Fruit fly (Drosophila melanogaster) whole organism, embryonic: ENCODE measurements around the gene CG9682.

Experiments used
- CG10209 ChIP-seq: fragments of 200-800 bp; sonication (Bioruptor generic); optimal IDR thresholded peaks from 3 replicates; lab custom pipeline; 2017; ENCODE audit warnings: missing biosample characterization, mild to moderate bottlenecking, missing genetic modification characterization, missing genetic modification reagents
- CG10654 ChIP-seq: fragments of 200-800 bp; sonication (Bioruptor generic); optimal IDR thresholded peaks from 2 replicates; lab custom pipeline; 2016; ENCODE audit warnings: missing biosample characterization, missing genetic modification characterization
- CG13424 ChIP-seq: fragments of 200-800 bp; sonication (Bioruptor generic); optimal IDR thresholded peaks from 2 replicates; lab custom pipeline; 2019; ENCODE audit warnings: missing biosample characterization, mild to moderate bottlenecking, missing genetic modification characterization, moderate library complexity
- CG13775 ChIP-seq: fragments of 200-800 bp; sonication (Bioruptor generic); optimal IDR thresholded peaks from 3 replicates; lab custom pipeline; 2017; ENCODE audit warnings: missing biosample characterization, mild to moderate bottlenecking, missing genetic modification characterization
- CG14441 ChIP-seq: fragments of 200-800 bp; sonication (Bioruptor generic); IDR thresholded peaks from 2 replicates; pipeline ENCODE4 v1.3.6; 2022; ENCODE audit warnings: missing biosample characterization, missing genetic modification characterization
- CG17328 ChIP-seq: fragments of 200-800 bp; sonication (Bioruptor generic); IDR thresholded peaks from 2 replicates; pipeline ENCODE4 v1.3.6; 2022; ENCODE audit warnings: missing biosample characterization, missing genetic modification characterization
- CG1792 ChIP-seq: fragments of 200-800 bp; sonication (Bioruptor generic); optimal IDR thresholded peaks from 2 replicates; lab custom pipeline; 2016; ENCODE audit warnings: missing biosample characterization, missing genetic modification characterization
- CG18764 ChIP-seq: fragments of 200-800 bp; sonication (Bioruptor generic); optimal IDR thresholded peaks from 3 replicates; lab custom pipeline; 2016; ENCODE audit warnings: missing biosample characterization, missing genetic modification characterization
- CG30431 ChIP-seq: fragments of 200-800 bp; sonication (Bioruptor generic); optimal IDR thresholded peaks from 2 replicates; lab custom pipeline; 2017; ENCODE audit warnings: missing biosample characterization, missing genetic modification characterization
- CG3281 ChIP-seq: fragments of 200-800 bp; sonication (Bioruptor generic); optimal IDR thresholded peaks from 3 replicates; lab custom pipeline; 2017; ENCODE audit warnings: missing biosample characterization, mild to moderate bottlenecking, missing genetic modification characterization
- CG34376 ChIP-seq: fragments of 200-800 bp; sonication (Bioruptor generic); optimal IDR thresholded peaks from 2 replicates; lab custom pipeline; 2018; ENCODE audit warnings: missing biosample characterization, mild to moderate bottlenecking, missing genetic modification characterization
- CG4360 ChIP-seq: fragments of 200-800 bp; sonication (Bioruptor generic); IDR thresholded peaks from 2 replicates; pipeline ENCODE4 v1.3.6; 2022; ENCODE audit warnings: missing biosample characterization, missing genetic modification characterization
- CG4404 ChIP-seq: fragments of 200-800 bp; sonication (Bioruptor generic); IDR thresholded peaks from 2 replicates; pipeline ENCODE4 v1.3.6; 2022; ENCODE audit warnings: missing biosample characterization, missing genetic modification characterization
- CG7839 ChIP-seq: fragments of 200-800 bp; sonication (Bioruptor generic); optimal IDR thresholded peaks from 3 replicates; lab custom pipeline; 2018; ENCODE audit warnings: missing biosample characterization, mild to moderate bottlenecking, missing genetic modification characterization, moderate library complexity
- CG8089 ChIP-seq: fragments of 200-800 bp; sonication (Bioruptor generic); optimal IDR thresholded peaks from 3 replicates; lab custom pipeline; 2016; ENCODE audit warnings: missing biosample characterization, missing genetic modification characterization
- CG8478 ChIP-seq: fragments of >200 bp; optimal IDR thresholded peaks from 2 replicates; lab custom pipeline; 2018
- CG9727 ChIP-seq: fragments of 200-800 bp; sonication (Bioruptor generic); optimal IDR thresholded peaks from 3 replicates; lab custom pipeline; 2017; ENCODE audit warnings: missing biosample characterization, mild to moderate bottlenecking, missing genetic modification characterization
- CG9797 ChIP-seq: fragments of 200-800 bp; sonication (Bioruptor generic); optimal IDR thresholded peaks from 3 replicates; lab custom pipeline; 2018; ENCODE audit warnings: missing biosample characterization, mild to moderate bottlenecking, missing genetic modification characterization
- CG9817 ChIP-seq: fragments of 200-800 bp; sonication (Bioruptor generic); optimal IDR thresholded peaks from 2 replicates; lab custom pipeline; 2018; ENCODE audit warnings: missing biosample characterization, mild to moderate bottlenecking, missing genetic modification characterization, moderate library complexity
- Eip74EF ChIP-seq, 2 experiments: fragments of 200-800 bp in 1 of 2; fragments of >200 bp in 1 of 2; sonication (Bioruptor generic) in 1 of 2; optimal IDR thresholded peaks; 2 replicates each; lab custom pipeline; 2017 to 2019; ENCODE audit warnings: missing biosample characterization in 2 of 2, missing genetic modification characterization in 2 of 2, mild to moderate bottlenecking in 1 of 2, moderate library complexity in 1 of 2
- HLH3B ChIP-seq: fragments of 200-800 bp; sonication (Bioruptor generic); IDR thresholded peaks from 2 replicates; pipeline ENCODE4 v1.3.6; 2022; ENCODE audit warnings: missing biosample characterization, missing genetic modification characterization
- HLH4C ChIP-seq: fragments of 200-800 bp; sonication (Bioruptor generic); IDR thresholded peaks from 3 replicates; pipeline ENCODE4 v1.3.6; 2022; ENCODE audit warnings: missing biosample characterization, missing genetic modification characterization; ENCODE audit not compliant: partially characterized antibody
- Hr51 ChIP-seq, 2 experiments: fragments of 200-800 bp; sonication (Bioruptor generic); optimal IDR thresholded peaks; 2 replicates in 1 of 2; 3 replicates in 1 of 2; lab custom pipeline; 2016 to 2018; ENCODE audit warnings: missing biosample characterization in 2 of 2, missing genetic modification characterization in 2 of 2, mild to moderate bottlenecking in 1 of 2, moderate library complexity in 1 of 2
- PHDP ChIP-seq: fragments of 200-800 bp; sonication (Bioruptor generic); optimal IDR thresholded peaks from 3 replicates; lab custom pipeline; 2018; ENCODE audit warnings: missing biosample characterization, mild to moderate bottlenecking, missing genetic modification characterization, moderate library complexity
- Poxn ChIP-seq: fragments of 200-800 bp; sonication (Bioruptor generic); IDR thresholded peaks from 2 replicates; pipeline ENCODE4 v1.3.6; 2022; ENCODE audit warnings: missing biosample characterization, missing genetic modification characterization
- Sox100B ChIP-seq: fragments of 200-800 bp; sonication (Bioruptor generic); optimal IDR thresholded peaks from 3 replicates; lab custom pipeline; 2018; ENCODE audit warnings: missing biosample characterization, mild to moderate bottlenecking, missing genetic modification characterization
- aop ChIP-seq: fragments of 200-800 bp; sonication (Bioruptor generic); IDR thresholded peaks from 2 replicates; pipeline ENCODE4 v1.3.6; 2022; ENCODE audit warnings: missing biosample characterization, missing genetic modification characterization
- ap ChIP-seq: fragments of 200-800 bp; sonication (Bioruptor generic); IDR thresholded peaks from 2 replicates; pipeline ENCODE4 v1.3.6; 2022; ENCODE audit warnings: missing biosample characterization, missing genetic modification characterization
- ara ChIP-seq: fragments of 200-800 bp; sonication (Bioruptor generic); IDR thresholded peaks from 2 replicates; pipeline ENCODE4 v1.3.6; 2022; ENCODE audit warnings: missing biosample characterization, missing genetic modification characterization
- ash1 ChIP-seq: fragments of 200-800 bp; sonication (Bioruptor generic); optimal IDR thresholded peaks from 2 replicates; lab custom pipeline; 2018; ENCODE audit warnings: missing biosample characterization, mild to moderate bottlenecking, missing genetic modification characterization
- caup ChIP-seq: fragments of 200-800 bp; sonication (Bioruptor generic); optimal IDR thresholded peaks from 3 replicates; lab custom pipeline; 2017; ENCODE audit warnings: missing biosample characterization, mild to moderate bottlenecking, missing genetic modification characterization, moderate library complexity; ENCODE audit not compliant: severe bottlenecking
- disco-r ChIP-seq: fragments of 200-800 bp; sonication (Bioruptor generic); optimal IDR thresholded peaks from 2 replicates; lab custom pipeline; 2016; ENCODE audit warnings: missing biosample characterization, missing genetic modification characterization
- gsb ChIP-seq: fragments of 200-800 bp; sonication (Bioruptor generic); IDR thresholded peaks from 2 replicates; pipeline ENCODE4 v1.3.6; 2022; ENCODE audit warnings: missing biosample characterization, missing genetic modification characterization
- ham ChIP-seq: fragments of 200-800 bp; sonication (Bioruptor generic); IDR thresholded peaks from 2 replicates; pipeline ENCODE4 v1.3.6; 2022; ENCODE audit warnings: missing biosample characterization, missing genetic modification characterization
- hb ChIP-seq: fragments of 200-800 bp; sonication (Bioruptor generic); IDR thresholded peaks from 3 replicates; pipeline ENCODE4 v1.3.6; 2022; ENCODE audit warnings: missing biosample characterization, missing genetic modification characterization; ENCODE audit not compliant: partially characterized antibody
- hbn ChIP-seq: fragments of 200-800 bp; sonication (Bioruptor generic); IDR thresholded peaks from 2 replicates; pipeline ENCODE4 v1.3.6; 2022; ENCODE audit warnings: missing biosample characterization, missing genetic modification characterization; ENCODE audit not compliant: partially characterized antibody
- lab ChIP-seq: fragments of 200-800 bp; sonication (Bioruptor generic); optimal IDR thresholded peaks from 3 replicates; lab custom pipeline; 2017; ENCODE audit warnings: missing biosample characterization, missing genetic modification characterization, mild to moderate bottlenecking, moderate library complexity, missing genetic modification reagents
- lov ChIP-seq, 2 experiments: fragments of 200-800 bp in 1 of 2; fragments of >200 bp in 1 of 2; sonication (Bioruptor generic) in 1 of 2; IDR thresholded peaks in 1 of 2; optimal IDR thresholded peaks in 1 of 2; 2 replicates in 1 of 2; 3 replicates in 1 of 2; pipeline versions ENCODE4 v1.3.6 to Lab custom; 2017 to 2022; ENCODE audit warnings: missing biosample characterization in 1 of 2, missing genetic modification characterization in 1 of 2
- sisA ChIP-seq: fragments of 200-800 bp; sonication (Bioruptor generic); IDR thresholded peaks from 2 replicates; pipeline ENCODE4 v1.3.6; 2022; ENCODE audit warnings: missing biosample characterization, missing genetic modification characterization
- stwl ChIP-seq: fragments of 200-800 bp; sonication (Bioruptor generic); optimal IDR thresholded peaks from 3 replicates; lab custom pipeline; 2018; ENCODE audit warnings: missing biosample characterization, mild to moderate bottlenecking, missing genetic modification characterization, moderate library complexity
- tna ChIP-seq: fragments of 200-800 bp; sonication (Bioruptor generic); IDR thresholded peaks from 2 replicates; pipeline ENCODE4 v1.3.6; 2022; ENCODE audit warnings: missing biosample characterization, missing genetic modification characterization; ENCODE audit not compliant: partially characterized antibody
- vfl ChIP-seq: fragments of 200-800 bp; sonication (Bioruptor generic); optimal IDR thresholded peaks from 2 replicates; lab custom pipeline; 2016; ENCODE audit warnings: missing biosample characterization, missing genetic modification characterization

Gene CG9682

DNA sequence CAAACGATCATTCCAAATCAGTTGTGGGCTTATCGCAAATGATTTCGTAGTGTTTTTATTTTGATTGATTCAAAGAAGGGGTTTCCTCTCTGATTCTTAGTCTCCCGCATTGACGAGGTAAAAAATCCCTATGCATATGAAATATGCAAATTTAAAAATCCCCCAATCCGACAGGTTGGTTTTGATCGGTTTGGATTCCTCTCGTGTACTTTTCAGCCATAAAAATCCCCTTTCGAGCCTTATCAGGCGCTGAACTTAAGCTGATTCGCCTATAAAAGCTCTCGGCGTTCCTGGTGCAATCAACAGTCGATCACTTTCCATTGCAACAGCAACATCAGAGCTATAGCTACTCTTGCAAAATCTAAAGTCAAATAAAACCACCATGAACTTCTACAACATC lies 38.9 kb upstream of the CG9682 start, which contains the start of gene CecA2:
Gene CecA2 (plus strand): TSS at position 301 of the 400 bp plus-strand sequence.
- no peak for TF ChIP-seq sisA
- TF ChIP-seq CG8478 (lab: Kevin White, UChicago), result no peak
- TF ChIP-seq lov (optimal IDR thresholded peaks at IDR 0.05; lab: Kevin White, UChicago), result no peak
- TF ChIP-seq lov (GFP tag; IDR thresholded peaks at IDR 0.05; lab: Robert Waterston, UW), result 0 out of 3 replicates have a peak, but pooled peaks have one; percentile 10

DNA sequence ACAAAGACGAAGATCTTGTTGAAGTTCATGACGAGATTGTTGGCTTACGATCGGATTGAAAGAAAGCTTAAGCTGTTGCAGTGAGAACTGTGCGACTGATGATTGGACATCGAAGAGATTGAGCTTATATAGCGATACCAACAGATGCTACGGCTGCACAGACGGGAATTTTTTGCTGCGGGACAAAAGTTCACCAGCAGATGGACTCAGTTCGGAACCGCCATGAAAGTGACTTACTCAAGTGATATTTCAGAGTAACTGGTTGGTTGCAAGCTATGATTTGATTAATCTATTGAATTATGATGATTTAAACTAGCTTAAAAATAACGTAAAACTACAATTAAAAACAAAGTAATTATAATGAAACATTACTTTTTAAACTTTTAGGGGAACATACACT lies 37.0 kb upstream of the CG9682 start, which contains the start of gene CecB:
Gene CecB (minus strand): TSS at position 101 of the 400 bp plus-strand sequence.
- TF ChIP-seq caup (GFP tag; lab: Kevin White, UChicago) (no peak), HLH3B (no peak), ash1 (GFP tag; lab: Kevin White, UChicago) (no peak), gsb (GFP tag; lab: Robert Waterston, UW) (no peak), hbn (GFP tag; lab: Robert Waterston, UW) (no peak), CG7839 (no peak), aop (GFP tag; lab: Robert Waterston, UW) (no peak)

DNA sequence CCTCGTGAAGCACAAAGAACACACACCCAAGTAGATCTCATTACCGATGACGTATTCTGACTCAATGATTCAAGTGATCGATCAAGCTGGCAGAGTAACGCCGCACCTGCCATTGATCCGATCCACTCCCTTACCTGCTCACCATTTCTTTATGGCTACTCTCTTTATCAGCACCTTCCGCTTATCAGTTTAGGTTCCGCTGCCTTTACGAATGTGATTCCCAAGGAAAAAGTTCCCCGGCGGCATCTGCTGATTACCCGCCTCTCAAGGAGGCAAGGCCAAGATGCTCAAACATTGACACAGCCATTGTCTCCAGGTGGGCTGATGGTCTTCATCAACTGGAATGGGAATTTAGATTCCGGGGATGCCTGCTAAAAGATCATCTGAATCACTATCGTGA lies 35.7 kb upstream of the CG9682 start:
- no peak for TF ChIP-seq CG9817 (tag; lab: Kevin White, UChicago)
- 0 out of 3 replicates have a peak, but pooled peaks have one; percentile 9 for TF ChIP-seq hb (GFP tag; lab: Robert Waterston, UW)
- peak; percentile 29 for TF ChIP-seq lab

DNA sequence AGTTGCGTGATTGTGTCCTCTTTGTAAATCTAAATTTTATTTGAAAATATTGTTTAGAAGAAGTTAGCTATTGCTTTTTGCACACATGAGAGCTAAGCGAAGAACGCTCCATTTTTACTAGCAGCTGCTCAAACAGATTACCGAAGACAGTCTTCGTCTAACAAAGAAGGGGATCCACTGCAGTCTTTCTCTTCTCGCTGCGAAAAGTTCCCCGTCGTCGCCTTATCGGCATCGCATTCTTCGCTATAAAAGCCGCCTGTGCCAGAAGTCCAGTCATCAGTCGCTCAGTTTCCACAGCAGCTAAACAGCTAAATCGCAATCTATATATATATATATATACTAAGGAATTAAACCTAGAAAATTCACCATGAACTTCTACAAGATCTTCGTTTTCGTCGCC lies 34.5 kb upstream of the CG9682 start, which contains the start of gene CecC:
Gene CecC (plus strand): TSS at position 275 of the 400 bp plus-strand sequence.
- TF ChIP-seq gsb (GFP tag; lab: Robert Waterston, UW) (no peak), CG4360 (GFP tag; lab: Robert Waterston, UW) (no peak), CG1792 (GFP tag; lab: Kevin White, UChicago) (no peak), HLH4C (GFP tag; lab: Robert Waterston, UW) (no peak), CG18764 (GFP tag; lab: Kevin White, UChicago) (no peak), stwl (no peak), ham (GFP tag; lab: Robert Waterston, UW) (no peak), CG8478 (lab: Kevin White, UChicago) (no peak), CG30431 (GFP tag; lab: Kevin White, UChicago) (no peak), vfl (GFP tag; lab: Kevin White, UChicago) (no peak), PHDP (tag; lab: Kevin White, UChicago) (no peak), tna (GFP tag; lab: Robert Waterston, UW) (no peak)
- TF ChIP-seq, all 482 proteins: peak for 0

DNA sequence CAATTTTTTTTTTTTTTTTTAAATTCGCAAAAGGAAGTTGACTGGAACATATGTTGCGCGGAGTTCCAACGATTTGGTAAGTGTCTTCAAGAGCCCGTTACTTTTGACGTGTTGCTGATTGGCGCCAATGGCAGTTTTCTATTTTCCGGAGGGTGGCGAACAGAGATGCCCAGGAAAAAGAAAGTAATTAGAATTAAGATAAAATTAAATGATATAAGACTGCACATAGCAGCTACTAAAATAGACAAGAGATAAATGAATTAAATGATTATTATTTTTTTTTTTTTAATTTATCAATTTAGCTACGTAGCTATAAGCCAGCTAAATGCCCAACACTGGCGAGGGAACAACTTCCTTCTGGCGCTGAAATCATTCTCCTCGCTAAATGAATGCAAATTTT lies 28.5 kb upstream of the CG9682 start:
- TF ChIP-seq CG9797 (GFP tag; lab: Kevin White, UChicago) (no peak), CG4404 (GFP tag; lab: Robert Waterston, UW) (peak; percentile 41; the same call in 1 of the 2 replicates), CG10209 (GFP tag; lab: Kevin White, UChicago) (no peak), CG14441 (no peak), Sox100B (GFP tag; lab: Kevin White, UChicago) (peak; percentile 8), ara (GFP tag; lab: Robert Waterston, UW) (peak; percentile 60; the same call in 1 of the 2 replicates), CG34376 (GFP tag; lab: Kevin White, UChicago) (no peak), Eip74EF (GFP tag; optimal IDR thresholded peaks at IDR 0.05; lab: Kevin White, UChicago) (no peak), CG17328 (GFP tag; lab: Robert Waterston, UW) (peak; percentile 52; the same call in 1 of the 2 replicates), CG8089 (no peak), ap (no peak), Hr51 (GFP tag; optimal IDR thresholded peaks at IDR 0.05; lab: Kevin White, UChicago) (peak in 1 of 2 experiments; percentile 19), CG3281 (GFP tag; lab: Kevin White, UChicago) (no peak), Poxn (GFP tag; lab: Robert Waterston, UW) (no peak), disco-r (GFP tag; lab: Kevin White, UChicago) (no peak), hbn (GFP tag; lab: Robert Waterston, UW) (no peak), CG13424 (tag; lab: Kevin White, UChicago) (peak; percentile 6), CG9727 (GFP tag; lab: Kevin White, UChicago) (peak; percentile 20), CG13775 (peak; percentile 14), CG10654 (GFP tag; lab: Kevin White, UChicago) (no peak)
